Worm (Caenorhabditis elegans): Measurements from ENCODE around the gene F36H1.11.

ce11 chrIV:11031640-11032039 lies 17.3 kb upstream of the F36H1.11 start:
- TF ChIP-seq lin-15B (tag; optimal IDR thresholded peaks at IDR 0.05) (no peak), ama-1 (optimal IDR thresholded peaks at IDR 0.05) (no peak), nhr-237 (tag; optimal IDR thresholded peaks at IDR 0.05) (no peak), rbr-2 (tag; optimal IDR thresholded peaks at IDR 0.05) (no peak), egl-27 (tag; optimal IDR thresholded peaks at IDR 0.05) (no peak)

Data from whole organism, L4 larva.